Worm (Caenorhabditis elegans) whole organism, L1 larva: Measurements from ENCODE around the gene F19C7.8.
A peak's percentile ranks its signal among the peaks of the same experiment; 100 is the strongest.

Experiments used
- C16A3.4 ChIP-seq: fragments of 150-350 bp; optimal IDR thresholded peaks from 2 replicates; lab custom pipeline; 2014; ENCODE audit warnings: missing biosample characterization, missing genetic modification characterization
- C34B4.2 ChIP-seq: sonication (generic microtip); optimal IDR thresholded peaks from 2 replicates; lab custom pipeline; 2017; ENCODE audit warnings: mild to moderate bottlenecking, missing genetic modification characterization, missing compliant biosample characterization
- Y116A8C.19 ChIP-seq: sonication (generic microtip); optimal IDR thresholded peaks from 2 replicates; lab custom pipeline; 2016; ENCODE audit warnings: missing compliant biosample characterization, missing genetic modification characterization, borderline replicate concordance
- aha-1 ChIP-seq: fragments of 150-350 bp; optimal IDR thresholded peaks from 2 replicates; lab custom pipeline; 2014; ENCODE audit warnings: missing biosample characterization, missing genetic modification characterization
- aly-2 ChIP-seq: fragments of 150-350 bp; optimal IDR thresholded peaks from 2 replicates; lab custom pipeline; 2014; ENCODE audit warnings: missing biosample characterization, missing genetic modification characterization
- blmp-1 ChIP-seq: fragments of 150-350 bp; optimal IDR thresholded peaks from 2 replicates; lab custom pipeline; 2014; ENCODE audit warnings: missing biosample characterization, missing genetic modification characterization
- ceh-8 ChIP-seq: fragments of 200-800 bp; sonication (Bioruptor generic); optimal IDR thresholded peaks from 2 replicates; lab custom pipeline; 2018; ENCODE audit warnings: mild to moderate bottlenecking, missing genetic modification characterization, moderate library complexity, missing compliant biosample characterization
- ceh-82 ChIP-seq, 3 experiments: fragments of 150-350 bp in 1 of 3; sonication (generic microtip) in 2 of 3; optimal IDR thresholded peaks; 2 replicates each; lab custom pipeline; 2014 to 2017; ENCODE audit warnings: missing biosample characterization in 3 of 3, missing genetic modification characterization in 3 of 3
- dpl-1 ChIP-seq, 3 experiments: fragments of 150-350 bp in 2 of 3; sonication (generic microtip) in 1 of 3; optimal IDR thresholded peaks; 2 replicates each; lab custom pipeline; 2014 to 2017; ENCODE audit warnings: missing biosample characterization in 3 of 3, missing genetic modification characterization in 3 of 3, missing genetic modification reagents in 3 of 3
- efl-1 ChIP-seq, 4 experiments: fragments of 150-350 bp; optimal IDR thresholded peaks in 3 of 4; peaks in 1 of 4; 1 replicate in 1 of 4; 2 replicates in 3 of 4; lab custom pipeline; 2014; ENCODE audit warnings: missing biosample characterization in 2 of 4, missing genetic modification characterization in 2 of 4, missing genetic modification reagents in 2 of 4
- egl-27 ChIP-seq, 2 experiments: fragments of 150-350 bp in 1 of 2; sonication (generic microtip); optimal IDR thresholded peaks; 3 replicates each; lab custom pipeline; 2017 to 2018; ENCODE audit warnings: missing biosample characterization in 2 of 2, missing genetic modification characterization in 2 of 2, missing genetic modification reagents in 2 of 2
- elt-3 ChIP-seq, 6 experiments: fragments of 150-350 bp in 1 of 6; sonication (generic microtip); optimal IDR thresholded peaks; 2 replicates each; lab custom pipeline; 2017 to 2018; ENCODE audit warnings: missing biosample characterization in 6 of 6, missing genetic modification characterization in 6 of 6, inconsistent platforms in 1 of 6
- fkh-4 ChIP-seq: sonication (generic microtip); optimal IDR thresholded peaks from 2 replicates; lab custom pipeline; 2016; ENCODE audit warnings: missing compliant biosample characterization, missing genetic modification characterization, borderline replicate concordance
- fkh-8 ChIP-seq: sonication (generic microtip); optimal IDR thresholded peaks from 2 replicates; lab custom pipeline; 2016; ENCODE audit warnings: mild to moderate bottlenecking, missing genetic modification characterization, missing compliant biosample characterization
- hpl-2 ChIP-seq: fragments of 150-350 bp; optimal IDR thresholded peaks from 2 replicates; lab custom pipeline; 2014; ENCODE audit warnings: missing biosample characterization, missing genetic modification reagents, missing genetic modification characterization
- irx-1 ChIP-seq: sonication (generic microtip); optimal IDR thresholded peaks from 2 replicates; lab custom pipeline; 2016; ENCODE audit warnings: missing genetic modification characterization, missing compliant biosample characterization
- isw-1 ChIP-seq: fragments of 200-800 bp; sonication (Bioruptor generic); IDR thresholded peaks from 2 replicates; pipeline ENCODE4 v1.3.6; 2022; ENCODE audit warnings: missing genetic modification characterization, missing compliant biosample characterization
- jun-1 ChIP-seq: fragments of 150-350 bp; optimal IDR thresholded peaks from 2 replicates; lab custom pipeline; 2014; ENCODE audit warnings: missing biosample characterization, missing genetic modification reagents, missing genetic modification characterization
- lin-14 ChIP-seq: fragments of 200-800 bp; sonication (Bioruptor generic); optimal IDR thresholded peaks from 2 replicates; lab custom pipeline; 2018; ENCODE audit warnings: mild to moderate bottlenecking, missing genetic modification characterization, moderate library complexity, missing compliant biosample characterization
- lin-15B ChIP-seq: fragments of 150-350 bp; sonication (generic microtip); optimal IDR thresholded peaks from 3 replicates; lab custom pipeline; 2014; ENCODE audit warnings: missing biosample characterization, missing genetic modification characterization
- lin-35 ChIP-seq, 2 experiments: fragments of 150-350 bp; optimal IDR thresholded peaks; 2 replicates each; lab custom pipeline; 2014; ENCODE audit warnings: missing biosample characterization in 2 of 2, missing genetic modification characterization in 2 of 2, missing genetic modification reagents in 2 of 2
- lir-3 ChIP-seq: sonication (generic microtip); optimal IDR thresholded peaks from 2 replicates; lab custom pipeline; 2016; ENCODE audit warnings: mild to moderate bottlenecking, missing genetic modification characterization, moderate library complexity, missing compliant biosample characterization; ENCODE audit not compliant: poor library complexity
- mdl-1 ChIP-seq, 2 experiments: fragments of 150-350 bp; optimal IDR thresholded peaks; 2 replicates each; lab custom pipeline; 2014 to 2017; ENCODE audit warnings: missing biosample characterization in 2 of 2, missing genetic modification characterization in 2 of 2, inconsistent platforms in 1 of 2
- nhr-11 ChIP-seq: fragments of 150-350 bp; optimal IDR thresholded peaks from 2 replicates; lab custom pipeline; 2014; ENCODE audit warnings: missing biosample characterization, missing genetic modification characterization
- nhr-12 ChIP-seq: sonication (generic microtip); optimal IDR thresholded peaks from 2 replicates; lab custom pipeline; 2017; ENCODE audit warnings: missing biosample characterization, missing genetic modification characterization
- nhr-19 ChIP-seq: fragments of 200-800 bp; sonication (Bioruptor generic); conservative IDR thresholded peaks from 2 replicates; pipeline ENCODE4 v1.3.6; 2022; ENCODE audit warnings: missing genetic modification characterization, missing compliant biosample characterization
- nhr-28 ChIP-seq: fragments of 150-350 bp; optimal IDR thresholded peaks from 2 replicates; lab custom pipeline; 2014; ENCODE audit warnings: missing biosample characterization, missing genetic modification characterization
- nhr-47 ChIP-seq: sonication (generic microtip); optimal IDR thresholded peaks from 2 replicates; lab custom pipeline; 2016; ENCODE audit warnings: mild to moderate bottlenecking, missing genetic modification characterization, moderate library complexity, missing compliant biosample characterization
- nhr-84 ChIP-seq: sonication (generic microtip); optimal IDR thresholded peaks from 2 replicates; lab custom pipeline; 2017; ENCODE audit warnings: missing biosample characterization, missing genetic modification characterization
- nhr-90 ChIP-seq: sonication (generic microtip); optimal IDR thresholded peaks from 2 replicates; lab custom pipeline; 2016; ENCODE audit warnings: mild to moderate bottlenecking, missing genetic modification characterization, missing compliant biosample characterization; ENCODE audit not compliant: poor library complexity
- pag-3 ChIP-seq: sonication (generic microtip); optimal IDR thresholded peaks from 2 replicates; lab custom pipeline; 2017; ENCODE audit warnings: missing genetic modification characterization, mild to moderate bottlenecking, missing compliant biosample characterization, antibody characterized with exemption, borderline replicate concordance; ENCODE audit not compliant: insufficient read depth
- pqm-1 ChIP-seq: sonication (generic microtip); optimal IDR thresholded peaks from 3 replicates; lab custom pipeline; 2017; ENCODE audit warnings: missing biosample characterization, missing genetic modification characterization
- rnt-1 ChIP-seq: sonication (generic microtip); optimal IDR thresholded peaks from 2 replicates; lab custom pipeline; 2016; ENCODE audit warnings: mild to moderate bottlenecking, missing genetic modification characterization, moderate library complexity, missing compliant biosample characterization
- sptf-1 ChIP-seq: fragments of 150-350 bp; optimal IDR thresholded peaks from 2 replicates; lab custom pipeline; 2014; ENCODE audit warnings: missing biosample characterization, missing genetic modification characterization
- swsn-7 ChIP-seq: sonication (generic microtip); optimal IDR thresholded peaks from 2 replicates; lab custom pipeline; 2016; ENCODE audit warnings: missing genetic modification characterization, missing compliant biosample characterization
- tbx-2 ChIP-seq: sonication (generic microtip); optimal IDR thresholded peaks from 2 replicates; lab custom pipeline; 2016; ENCODE audit warnings: missing genetic modification characterization, missing compliant biosample characterization
- unc-130 ChIP-seq: fragments of 150-350 bp; optimal IDR thresholded peaks from 2 replicates; lab custom pipeline; 2017; ENCODE audit warnings: missing biosample characterization, missing genetic modification characterization, inconsistent platforms
- unc-30 ChIP-seq: sonication (generic microtip); optimal IDR thresholded peaks from 2 replicates; lab custom pipeline; 2017; ENCODE audit warnings: missing biosample characterization, missing genetic modification characterization
- unc-98 ChIP-seq: fragments of 200-800 bp; sonication (Bioruptor generic); IDR thresholded peaks from 2 replicates; pipeline ENCODE4 v1.3.6; 2022; ENCODE audit warnings: missing genetic modification characterization, missing compliant biosample characterization
- vab-15 ChIP-seq: sonication (generic microtip); optimal IDR thresholded peaks from 2 replicates; lab custom pipeline; 2017; ENCODE audit warnings: missing genotype, mild to moderate bottlenecking, missing genetic modification characterization, missing compliant biosample characterization
- xbp-1 ChIP-seq: sonication (generic microtip); optimal IDR thresholded peaks from 2 replicates; lab custom pipeline; 2016; ENCODE audit warnings: missing genetic modification characterization, missing compliant biosample characterization
- zip-4 ChIP-seq: fragments of 200-800 bp; sonication (Bioruptor generic); optimal IDR thresholded peaks from 2 replicates; lab custom pipeline; 2018; ENCODE audit warnings: mild to moderate bottlenecking, missing genetic modification characterization, moderate library complexity, missing compliant biosample characterization

Gene F19C7.8

ce11 chrIV:4585991-4586390, 51.9 kb downstream of the F19C7.8 start (continued):
- TF ChIP-seq nhr-28 (tag; lab: Kevin White, UChicago) = no peak
- no peak for TF ChIP-seq vab-15 (tag; lab: Kevin White, UChicago)
- no peak for TF ChIP-seq xbp-1 (tag; lab: Kevin White, UChicago)
- TF ChIP-seq lin-15B (tag; lab: Kevin White, UChicago) = no peak

DNA sequence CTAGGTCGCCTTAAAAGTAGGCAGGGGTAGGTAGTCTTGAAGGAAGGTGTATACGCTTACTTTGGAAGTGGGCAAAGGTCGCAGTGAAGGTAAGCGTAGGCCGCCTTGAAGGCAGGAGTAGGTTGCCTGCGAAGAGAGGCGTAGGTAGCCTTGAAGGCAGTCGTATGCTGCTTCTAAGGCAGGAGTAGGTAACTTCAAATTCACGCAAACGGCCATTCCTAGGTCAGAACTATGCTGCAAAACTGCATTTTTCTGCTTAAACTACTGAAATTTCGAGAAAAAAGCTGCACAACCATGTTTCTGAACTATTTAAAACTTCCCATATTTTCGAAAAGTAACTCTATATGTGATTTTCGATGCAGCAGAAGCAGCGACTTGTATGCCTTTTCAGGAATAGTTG, 58.4 kb downstream of the F19C7.8 start:
- no peak for TF ChIP-seq efl-1 (optimal IDR thresholded peaks at IDR 0.05; lab: Kevin White, UChicago)
- peak in 1 of 2 experiments; percentile 28 for TF ChIP-seq efl-1 (GFP tag; optimal IDR thresholded peaks at IDR 0.05 in 1 of 2; lab: Kevin White, UChicago)
- no peak for TF ChIP-seq aha-1 (tag; lab: Kevin White, UChicago)
- TF ChIP-seq, all 84 proteins: peak for 1

DNA sequence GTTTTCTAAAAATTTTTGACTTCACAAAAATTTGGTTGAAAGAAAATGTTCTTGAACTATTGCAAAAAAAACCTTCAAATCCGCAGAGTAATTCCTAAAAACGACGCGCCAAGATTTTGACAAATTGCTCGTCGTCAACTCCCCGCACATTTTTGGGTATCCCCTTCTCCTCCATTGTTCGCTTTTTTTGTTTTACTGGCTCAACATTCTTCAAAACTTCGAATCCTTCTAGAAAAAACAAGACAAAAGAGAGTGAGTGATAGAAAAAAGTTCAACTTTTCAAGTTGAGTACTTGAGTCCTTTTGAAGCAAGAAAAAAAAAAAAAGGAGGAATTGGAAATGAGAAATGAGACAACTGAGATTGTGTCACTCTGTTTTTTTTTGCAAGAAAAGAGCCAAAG, 61.0 kb downstream of the F19C7.8 start:
- no peak for TF ChIP-seq ceh-82 (tag; optimal IDR thresholded peaks at IDR 0.05; lab: Kevin White, UChicago)
- TF ChIP-seq nhr-12 = no peak
- no peak for TF ChIP-seq tbx-2 (tag; lab: Kevin White, UChicago)
- TF ChIP-seq pag-3 = no peak
- no peak for TF ChIP-seq fkh-8 (tag; lab: Kevin White, UChicago)
- no peak for TF ChIP-seq rnt-1 (tag; lab: Kevin White, UChicago)
- no peak for TF ChIP-seq fkh-4 (tag; lab: Kevin White, UChicago)
- no peak for TF ChIP-seq elt-3 (tag; optimal IDR thresholded peaks at IDR 0.05; lab: Kevin White, UChicago)
- no peak for TF ChIP-seq unc-130 (tag; lab: Kevin White, UChicago)
- TF ChIP-seq lin-35 (GFP tag; optimal IDR thresholded peaks at IDR 0.05; lab: Kevin White, UChicago) = no peak
- no peak for TF ChIP-seq isw-1
- TF ChIP-seq unc-98 (GFP tag; lab: Robert Waterston, UW) = no peak
- TF ChIP-seq ceh-8 (GFP tag; lab: Kevin White, UChicago) = no peak
- no peak for TF ChIP-seq dpl-1 (GFP tag; optimal IDR thresholded peaks at IDR 0.05; lab: Kevin White, UChicago)
- TF ChIP-seq nhr-84 (tag; lab: Kevin White, UChicago) = no peak
- no peak for TF ChIP-seq jun-1
- TF ChIP-seq C34B4.2 = no peak
- no peak for TF ChIP-seq nhr-19

- TF ChIP-seq lin-14 (GFP tag; lab: Kevin White, UChicago) = peak; percentile 52
- peak; percentile 6 for TF ChIP-seq nhr-47 (tag; lab: Kevin White, UChicago)
- TF ChIP-seq mdl-1 (tag; optimal IDR thresholded peaks at IDR 0.05; lab: Kevin White, UChicago) = no peak
- peak; percentile 9 for TF ChIP-seq ceh-8 (GFP tag; lab: Kevin White, UChicago)
- TF ChIP-seq C34B4.2 = no peak
- no peak for TF ChIP-seq C16A3.4 (tag; lab: Kevin White, UChicago)
- peak in 1 of 3 experiments; percentile 26 for TF ChIP-seq ceh-82 (tag; optimal IDR thresholded peaks at IDR 0.05; lab: Kevin White, UChicago)
- no peak for TF ChIP-seq pqm-1 (tag; lab: Kevin White, UChicago)
- TF ChIP-seq aly-2 = no peak
- no peak for TF ChIP-seq egl-27 (tag; optimal IDR thresholded peaks at IDR 0.05; lab: Kevin White, UChicago)
- TF ChIP-seq hpl-2 (GFP tag; lab: Kevin White, UChicago) = no peak
- TF ChIP-seq zip-4 (GFP tag; lab: Kevin White, UChicago) = no peak
- no peak for TF ChIP-seq lin-15B (tag; lab: Kevin White, UChicago)
- TF ChIP-seq nhr-84 (tag; lab: Kevin White, UChicago) = no peak
- no peak for TF ChIP-seq lir-3 (tag; lab: Kevin White, UChicago)
- no peak for TF ChIP-seq swsn-7 (tag; lab: Kevin White, UChicago)
- no peak for TF ChIP-seq aha-1 (tag; lab: Kevin White, UChicago)
- TF ChIP-seq xbp-1 (tag; lab: Kevin White, UChicago) = no peak
- no peak for TF ChIP-seq blmp-1 (tag; lab: Kevin White, UChicago)
- TF ChIP-seq lin-35 (GFP tag; optimal IDR thresholded peaks at IDR 0.05; lab: Kevin White, UChicago) = no peak
- no peak for TF ChIP-seq efl-1 (optimal IDR thresholded peaks at IDR 0.05; lab: Kevin White, UChicago)
- no peak for TF ChIP-seq efl-1 (GFP tag; optimal IDR thresholded peaks at IDR 0.05 in 1 of 2; lab: Kevin White, UChicago)
- no peak for TF ChIP-seq unc-30 (tag; lab: Kevin White, UChicago)
- no peak for TF ChIP-seq Y116A8C.19 (tag; lab: Kevin White, UChicago)
- no peak for TF ChIP-seq nhr-11 (tag; lab: Kevin White, UChicago)
- TF ChIP-seq nhr-90 (tag; lab: Kevin White, UChicago) = no peak
- no peak for TF ChIP-seq sptf-1
- TF ChIP-seq irx-1 (tag; lab: Kevin White, UChicago) = no peak
Measured at ce11 chrIV:4574051-4574450, 63.8 kb downstream of the F19C7.8 start.
